Fruit fly (Drosophila melanogaster) ovary, adult (tissue): Measurements from ENCODE around the gene CG6928.

Experiments
- CG17801 ChIP-seq: fragments of 200-800 bp; optimal IDR thresholded peaks from 2 replicates; lab custom pipeline; 2019; ENCODE audit warnings: missing biosample characterization, mild to moderate bottlenecking, missing genetic modification characterization, moderate library complexity; ENCODE audit not compliant: partially characterized antibody

Gene CG6928

dm6 chr3L:12004136-12004535, 1.2 kb downstream of the CG6928 start:
- no peak for TF ChIP-seq CG17801 (GFP tag; lab: Kevin White, UChicago)

dm6 chr3L:12007945-12008344, 5.0 kb downstream of the CG6928 start:
- TF ChIP-seq CG17801 (GFP tag; lab: Kevin White, UChicago), result no peak

dm6 chr3L:12013698-12014097, 10.7 kb downstream of the CG6928 start:
- TF ChIP-seq CG17801 (GFP tag; lab: Kevin White, UChicago), result no peak

DNA sequence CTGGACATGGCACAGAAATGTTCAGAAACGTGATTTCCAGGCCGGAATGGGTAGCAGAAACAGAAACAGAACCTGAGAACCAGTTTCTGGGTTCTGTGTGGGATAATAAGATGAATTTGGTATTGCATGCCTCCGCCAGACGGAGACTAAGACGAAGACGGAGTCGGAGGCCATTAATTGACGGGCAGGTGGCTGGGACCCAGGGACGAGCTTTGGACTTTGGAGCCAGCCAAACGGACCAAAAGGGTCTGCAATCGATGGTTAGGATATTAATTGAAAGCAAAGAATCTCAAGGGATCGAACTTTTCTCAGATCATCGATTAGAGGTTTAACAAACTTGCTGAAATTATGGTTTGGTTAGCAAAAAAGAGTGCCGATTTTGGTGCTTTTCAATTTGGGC, 11.3 kb downstream of the CG6928 start:
- TF ChIP-seq CG17801 (GFP tag; lab: Kevin White, UChicago), result no peak

- TF ChIP-seq CG17801 (GFP tag; lab: Kevin White, UChicago), result no peak
These were observed 13.2 kb downstream of the CG6928 start for dm6 chr3L:12016186-12016585.

- no peak for TF ChIP-seq CG17801 (GFP tag; lab: Kevin White, UChicago)
These were observed 18.9 kb downstream of the CG6928 start for dm6 chr3L:12021903-12022302.

DNA sequence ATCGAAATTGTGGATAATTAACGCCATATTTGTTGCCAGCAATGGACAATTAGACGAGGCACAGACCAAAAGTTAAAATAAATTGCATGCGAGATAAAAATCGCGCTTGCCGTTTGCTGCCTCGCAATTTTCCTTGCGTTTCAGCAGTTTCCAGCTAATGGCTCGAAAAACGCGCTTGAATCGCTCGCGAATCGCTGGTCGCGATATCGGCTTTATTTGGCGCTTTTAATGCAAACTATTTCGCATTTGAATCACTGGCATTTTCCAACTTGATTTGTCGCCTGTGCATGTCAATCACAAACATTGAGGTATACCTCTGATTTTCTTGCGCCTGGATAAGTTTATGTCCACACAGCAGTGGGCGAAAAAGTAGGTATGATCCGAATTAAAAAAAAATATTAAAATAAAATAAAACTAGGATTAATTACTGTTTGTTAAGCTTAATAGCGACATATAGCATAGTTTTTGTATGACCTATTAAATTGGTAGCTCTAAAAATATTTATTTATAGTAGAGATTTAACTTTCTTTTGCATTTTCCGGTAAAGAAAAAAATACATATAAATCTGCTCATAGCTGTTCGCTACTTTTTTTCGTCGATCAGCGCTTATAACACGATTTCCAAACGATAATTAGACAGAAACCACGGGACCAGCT, 20.3 kb downstream of the CG6928 start:
- no peak for TF ChIP-seq CG17801 (GFP tag; lab: Kevin White, UChicago)

DNA sequence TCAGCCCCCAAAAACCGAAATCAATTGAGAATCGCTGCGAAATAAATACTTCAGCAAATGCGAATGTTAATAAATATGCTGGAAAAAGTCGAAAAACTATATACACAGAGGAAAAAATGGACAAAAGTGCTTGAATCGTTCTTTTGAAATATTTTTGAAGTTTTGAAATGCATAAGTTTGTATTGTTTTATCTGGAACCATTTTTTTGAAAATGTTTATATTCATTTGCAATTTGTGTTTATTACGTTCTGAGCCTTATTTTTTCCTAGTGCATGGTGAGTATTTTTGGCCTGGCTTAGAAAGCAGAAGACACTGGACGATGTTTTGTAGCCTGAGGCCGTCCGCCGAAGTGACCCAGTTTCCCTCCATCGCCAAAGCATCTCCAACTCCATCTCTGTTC, 22.0 kb downstream of the CG6928 start:
- no peak for TF ChIP-seq CG17801 (GFP tag; lab: Kevin White, UChicago)

- no peak for TF ChIP-seq CG17801 (GFP tag; lab: Kevin White, UChicago)
These were observed 25.0 kb downstream of the CG6928 start for dm6 chr3L:12027929-12028328.

- no peak for TF ChIP-seq CG17801 (GFP tag; lab: Kevin White, UChicago)
These were observed 25.6 kb downstream of the CG6928 start for dm6 chr3L:12028534-12029029.

DNA sequence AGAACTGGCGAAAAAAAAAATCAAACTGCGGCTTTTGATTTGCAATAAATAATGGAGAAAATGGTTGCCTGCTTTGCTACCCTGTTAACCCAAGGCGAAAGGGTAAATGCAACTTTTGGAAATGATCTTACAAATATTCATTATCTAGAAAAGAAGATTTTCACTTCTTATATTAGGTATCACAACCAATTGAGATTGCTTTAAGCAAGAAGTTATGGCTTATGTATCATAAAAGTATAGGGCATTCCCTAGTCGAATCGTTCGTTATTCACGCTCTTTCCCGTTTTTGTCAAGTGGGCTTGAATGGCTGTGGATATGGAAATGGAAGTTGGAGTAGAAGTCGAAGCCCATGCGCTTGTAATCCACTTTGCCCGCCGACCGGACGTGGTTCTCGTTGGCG, 27.6 kb downstream of the CG6928 start:
- peak; percentile 3 for TF ChIP-seq CG17801 (GFP tag; lab: Kevin White, UChicago)

- TF ChIP-seq CG17801 (GFP tag; lab: Kevin White, UChicago), result no peak
These were observed 29.3 kb downstream of the CG6928 start, which contains the start of gene CG43993 for dm6 chr3L:12032257-12032656. Gene CG43993, plus strand, starts transcription at chr3L:12032557.

dm6 chr3L:12036658-12037057, 33.7 kb downstream of the CG6928 start:
- no peak for TF ChIP-seq CG17801 (GFP tag; lab: Kevin White, UChicago)

DNA sequence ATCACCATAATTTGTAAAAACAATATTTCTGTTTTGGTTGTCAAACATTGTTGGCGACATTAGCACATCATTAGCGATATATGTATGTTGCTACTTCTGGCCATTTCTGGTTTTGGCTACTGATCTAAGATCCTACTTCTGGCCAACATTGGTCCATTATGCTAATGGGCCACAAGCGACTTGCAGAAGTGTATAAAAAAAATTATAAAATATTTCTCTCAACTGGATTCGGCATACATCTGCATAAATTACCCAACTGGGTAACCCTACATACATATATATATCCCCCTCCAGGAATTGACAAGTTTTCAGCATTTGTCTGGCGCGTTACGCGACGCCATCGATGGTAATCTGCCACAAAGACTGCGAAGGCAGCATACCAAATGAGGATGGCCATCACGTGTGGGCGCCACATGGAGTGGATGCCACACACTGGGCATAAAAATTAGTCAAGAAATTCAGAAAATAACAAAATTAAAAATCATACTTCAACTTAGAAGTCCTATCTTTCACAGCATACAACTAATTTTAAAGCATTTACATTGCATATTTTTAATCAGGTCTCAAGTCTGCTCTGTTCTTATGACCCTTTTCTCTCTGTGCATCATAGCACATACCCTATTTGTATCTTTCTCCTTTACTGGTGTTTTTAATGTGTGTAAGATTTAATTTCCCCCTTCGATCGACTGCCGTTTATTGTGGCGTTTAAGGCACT, 34.7 kb downstream of the CG6928 start:
- TF ChIP-seq CG17801 (GFP tag; lab: Kevin White, UChicago), result no peak

- no peak for TF ChIP-seq CG17801 (GFP tag; lab: Kevin White, UChicago)
These were observed 36.1 kb downstream of the CG6928 start for dm6 chr3L:12039084-12039483.
